Fruit fly (Drosophila melanogaster): ENCODE data around the gene CG33644.

dm6 chr2L:13571791-13572451 is 40.0 kb downstream of the CG33644 start:
- TF ChIP-seq CG11617 (GFP tag; optimal IDR thresholded peaks at IDR 0.05) (peak; percentile 23), tj (GFP tag; optimal IDR thresholded peaks at IDR 0.05) (peak; percentile 94), Hr96 (GFP tag; optimal IDR thresholded peaks at IDR 0.05) (no peak), CG5204 (GFP tag; optimal IDR thresholded peaks at IDR 0.05) (no peak), toe (GFP tag; optimal IDR thresholded peaks at IDR 0.05) (no peak), cnc (optimal IDR thresholded peaks at IDR 0.05) (no peak)
